Fruit fly (Drosophila melanogaster): ENCODE results near the gene Prosalpha6.

dm6 chr2L:10250441-10250847 is 29.3 kb downstream of the Prosalpha6 start, which contains the start of the genes bsk and CG31717:
- TF ChIP-seq ttk (optimal IDR thresholded peaks at IDR 0.05) (no peak), Sin3A (optimal IDR thresholded peaks at IDR 0.05) (no peak)

Data from Kc167 (cell line).